Fruit fly (Drosophila melanogaster): ENCODE results near the gene Drak.

Drak gene

DNA sequence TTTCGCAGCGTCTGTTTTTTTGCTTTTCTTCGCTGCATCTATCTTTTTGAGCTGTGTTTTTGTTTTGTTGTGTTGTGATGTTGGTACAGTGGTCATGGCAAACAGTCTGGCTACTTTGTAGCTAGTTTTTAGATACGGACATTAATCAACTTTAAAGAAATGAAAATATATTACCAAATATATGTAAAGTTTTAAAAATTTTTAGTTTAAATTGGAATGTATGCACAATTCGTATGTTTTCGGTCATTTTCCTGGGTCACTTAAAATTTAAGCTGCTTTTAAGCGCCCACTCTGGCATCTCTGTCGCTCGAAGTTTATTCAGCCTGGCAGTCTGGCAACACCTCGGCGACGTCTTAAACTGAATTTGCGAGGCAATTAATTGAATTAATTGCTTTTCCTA, 83.6 kb downstream of the Drak start, which contains the start of gene CG11695 (continued):
- TF ChIP-seq Sin3A (optimal IDR thresholded peaks at IDR 0.05) (peak; percentile 44), Deaf1 (tag; optimal IDR thresholded peaks at IDR 0.05) (peak; percentile 25), ERR (GFP tag; optimal IDR thresholded peaks at IDR 0.05) (no peak), CG34422 (GFP tag; IDR thresholded peaks at IDR 0.05) (peak; percentile 70), CG11560 (tag; IDR thresholded peaks at IDR 0.05) (no peak), CG18476 (GFP tag; optimal IDR thresholded peaks at IDR 0.05) (peak; percentile 27), cato (GFP tag; optimal IDR thresholded peaks at IDR 0.05; ENCODE audit: borderline replicate concordance) (no peak), CG3065 (GFP tag; optimal IDR thresholded peaks at IDR 0.05) (no peak), B-H2 (GFP tag; optimal IDR thresholded peaks at IDR 0.05) (peak; percentile 79), chm (GFP tag; IDR thresholded peaks at IDR 0.05) (peak; percentile 36; the same call in 1 of the 2 replicates), CG1603 (tag; optimal IDR thresholded peaks at IDR 0.05) (peak; percentile 51), Doc2 (GFP tag; IDR thresholded peaks at IDR 0.05) (no peak), Ets97D (GFP tag; optimal IDR thresholded peaks at IDR 0.05) (peak; percentile 32), CG15601 (tag; optimal IDR thresholded peaks at IDR 0.05) (peak; percentile 44), gem (tag; optimal IDR thresholded peaks at IDR 0.05) (peak; percentile 82), sqz (GFP tag; optimal IDR thresholded peaks at IDR 0.05) (no peak), CG10462 (GFP tag; optimal IDR thresholded peaks at IDR 0.05) (no peak), Bdp1 (GFP tag; optimal IDR thresholded peaks at IDR 0.05) (peak; percentile 35), ci (GFP tag; IDR thresholded peaks at IDR 0.05) (no peak), bcd (GFP tag; optimal IDR thresholded peaks at IDR 0.05) (peak; percentile 45), dmrt99B (tag; optimal IDR thresholded peaks at IDR 0.05) (peak; percentile 57), CG4282 (GFP tag; optimal IDR thresholded peaks at IDR 0.05) (no peak), CG11696 (GFP tag; IDR thresholded peaks at IDR 0.05) (peak; percentile 45; the same call in 1 of the 2 replicates), zfh2 (GFP tag; optimal IDR thresholded peaks at IDR 0.05) (peak; percentile 69), CG30431 (GFP tag; optimal IDR thresholded peaks at IDR 0.05) (no peak), kah (GFP tag; optimal IDR thresholded peaks at IDR 0.05) (no peak), CG11085 (GFP tag; IDR thresholded peaks at IDR 0.05) (no peak)

- TF ChIP-seq sd (tag; optimal IDR thresholded peaks at IDR 0.05) (peak; percentile 96), CG16813 (GFP tag; IDR thresholded peaks at IDR 0.05; ENCODE audit: partially characterized antibody) (peak; percentile 45; the same call in 1 of the 3 replicates), CG4730 (GFP tag; IDR thresholded peaks at IDR 0.05) (no peak), Dp (GFP tag; optimal IDR thresholded peaks at IDR 0.05) (peak; percentile 43), CG14860 (GFP tag; IDR thresholded peaks at IDR 0.05; ENCODE audit: partially characterized antibody) (0 out of 3 replicates have a peak, but pooled peaks have one; percentile 25), CG15601 (tag; optimal IDR thresholded peaks at IDR 0.05) (peak; percentile 32), nmo (GFP tag; optimal IDR thresholded peaks at IDR 0.05) (peak; percentile 42), CTCF (GFP tag; optimal IDR thresholded peaks at IDR 0.05) (peak; percentile 7), grau (tag; optimal IDR thresholded peaks at IDR 0.05) (peak; percentile 5), CoRest (tag; optimal IDR thresholded peaks at IDR 0.05) (peak; percentile 17), CG31441 (GFP tag; IDR thresholded peaks at IDR 0.05) (no peak), CG34224 (GFP tag; IDR thresholded peaks at IDR 0.05; ENCODE audit: partially characterized antibody) (peak; percentile 63), CG13424 (tag; optimal IDR thresholded peaks at IDR 0.05) (no peak), Sry-β (GFP tag; optimal IDR thresholded peaks at IDR 0.05) (peak; percentile 41), trem (tag; optimal IDR thresholded peaks at IDR 0.05) (peak; percentile 43), CG3847 (GFP tag; IDR thresholded peaks at IDR 0.05) (peak; percentile 18; the same call in 1 of the 2 replicates), Pdp1 (GFP tag; optimal IDR thresholded peaks at IDR 0.05) (peak in 1 of 2 experiments; percentile 58), CG10431 (GFP tag; optimal IDR thresholded peaks at IDR 0.05) (peak; percentile 2), CG12391 (tag; optimal IDR thresholded peaks at IDR 0.05) (peak; percentile 42), amos (GFP tag; IDR thresholded peaks at IDR 0.05; ENCODE audit: partially characterized antibody) (peak; percentile 54), Awh (GFP tag; IDR thresholded peaks at IDR 0.05) (no peak), CG2712 (tag; optimal IDR thresholded peaks at IDR 0.05) (peak; percentile 21), BEAF-32 (GFP tag; optimal IDR thresholded peaks at IDR 0.05) (peak; percentile 44), sna (GFP tag; IDR thresholded peaks at IDR 0.05; ENCODE audit: partially characterized antibody) (0 out of 2 replicates have a peak, but pooled peaks have one; percentile 42), Hmr (GFP tag; optimal IDR thresholded peaks at IDR 0.05) (peak; percentile 47)
These were observed 85.9 kb downstream of the Drak start for dm6 chrX:11578841-11579240.

All from whole organism, embryonic.